Fruit fly (Drosophila melanogaster): ENCODE measurements around the gene CG12091.

The CG12091 gene

dm6 chr3L:1536487-1537337 lies at the start of gene CG12091, which contains the start of gene pns (continued):
- TF ChIP-seq esg (GFP tag; conservative IDR thresholded peaks at IDR 0.05) (peak; percentile 61), CG12942 (GFP tag; optimal IDR thresholded peaks at IDR 0.05) (peak; percentile 26)

- peak; percentile 62 for TF ChIP-seq fd96Cb (tag; optimal IDR thresholded peaks at IDR 0.05)
- no peak for TF ChIP-seq GATAe (GFP tag; conservative IDR thresholded peaks at IDR 0.05)
- no peak for TF ChIP-seq E2f1 (GFP tag; IDR thresholded peaks at IDR 0.05)
- peak; percentile 67 for TF ChIP-seq sens (GFP tag)
- no peak for TF ChIP-seq CG9876 (GFP tag; optimal IDR thresholded peaks at IDR 0.05)
- TF ChIP-seq Lim3 (GFP tag; IDR thresholded peaks at IDR 0.05): no peak
- no peak for TF ChIP-seq CG12769 (tag; optimal IDR thresholded peaks at IDR 0.05)
- TF ChIP-seq sr (GFP tag; IDR thresholded peaks at IDR 0.05): 0 out of 3 replicates have a peak, but pooled peaks have one; percentile 36
- TF ChIP-seq crp (GFP tag; optimal IDR thresholded peaks at IDR 0.05): no peak
- 0 out of 3 replicates have a peak, but pooled peaks have one; percentile 26 for TF ChIP-seq row (GFP tag; IDR thresholded peaks at IDR 0.05)
- no peak for TF ChIP-seq nerfin-2 (GFP tag; IDR thresholded peaks at IDR 0.05; ENCODE audit: partially characterized antibody)
- TF ChIP-seq Ptx1 (GFP tag; IDR thresholded peaks at IDR 0.05): peak; percentile 51
- TF ChIP-seq HLH54F (GFP tag; optimal IDR thresholded peaks at IDR 0.05): no peak
- no peak for TF ChIP-seq Hr3 (GFP tag; optimal IDR thresholded peaks at IDR 0.05)
- no peak for TF ChIP-seq CG34224 (GFP tag; IDR thresholded peaks at IDR 0.05; ENCODE audit: partially characterized antibody)
- no peak for TF ChIP-seq NC2β (GFP tag; optimal IDR thresholded peaks at IDR 0.05)
- no peak; the same call in 2 of the 3 replicates for TF ChIP-seq CG11695 (GFP tag; IDR thresholded peaks at IDR 0.05)
- no peak for TF ChIP-seq Dp (GFP tag; optimal IDR thresholded peaks at IDR 0.05)
- TF ChIP-seq CG33213 (GFP tag; optimal IDR thresholded peaks at IDR 0.05): no peak
- no peak for TF ChIP-seq B-H1 (GFP tag; IDR thresholded peaks at IDR 0.05)
- no peak for TF ChIP-seq unc-4 (GFP tag; IDR thresholded peaks at IDR 0.05; ENCODE audit: partially characterized antibody)
- TF ChIP-seq ttk (GFP tag; IDR thresholded peaks at IDR 0.05): peak; percentile 60
- no peak for TF ChIP-seq ind (GFP tag; optimal IDR thresholded peaks at IDR 0.05)
- no peak for TF ChIP-seq repo (GFP tag; optimal IDR thresholded peaks at IDR 0.05)
- TF ChIP-seq CG12391 (tag; optimal IDR thresholded peaks at IDR 0.05): no peak
- peak; percentile 0 for TF ChIP-seq Dad (GFP tag; optimal IDR thresholded peaks at IDR 0.05)
- no peak for TF ChIP-seq CG17802 (tag; optimal IDR thresholded peaks at IDR 0.05)
- TF ChIP-seq chm (GFP tag; IDR thresholded peaks at IDR 0.05): no peak
- TF ChIP-seq lov (optimal IDR thresholded peaks at IDR 0.05): no peak
- no peak for TF ChIP-seq lov (GFP tag; IDR thresholded peaks at IDR 0.05)
- no peak for TF ChIP-seq CG4707 (GFP tag; optimal IDR thresholded peaks at IDR 0.05)
- TF ChIP-seq sisA (GFP tag; IDR thresholded peaks at IDR 0.05): peak; percentile 39; the same call in 1 of the 2 replicates
- no peak for TF ChIP-seq CG3847 (GFP tag; IDR thresholded peaks at IDR 0.05)
- no peak for TF ChIP-seq kay (GFP tag; optimal IDR thresholded peaks at IDR 0.05)
- no peak for TF ChIP-seq CG10209 (GFP tag; optimal IDR thresholded peaks at IDR 0.05)
- no peak for TF ChIP-seq insv (GFP tag; optimal IDR thresholded peaks at IDR 0.05)
- TF ChIP-seq CG4424 (GFP tag; optimal IDR thresholded peaks at IDR 0.05): no peak
- TF ChIP-seq CG13775 (GFP tag; optimal IDR thresholded peaks at IDR 0.05): no peak
- no peak for TF ChIP-seq CG16815 (GFP tag; optimal IDR thresholded peaks at IDR 0.05)
- no peak for TF ChIP-seq CG3838 (GFP tag; optimal IDR thresholded peaks at IDR 0.05)
- peak; percentile 4 for TF ChIP-seq crc (GFP tag; optimal IDR thresholded peaks at IDR 0.05)
- no peak for TF ChIP-seq onecut (GFP tag; IDR thresholded peaks at IDR 0.05)
- no peak for TF ChIP-seq CG31388 (GFP tag; optimal IDR thresholded peaks at IDR 0.05)
- no peak for TF ChIP-seq YL-1 (GFP tag; optimal IDR thresholded peaks at IDR 0.05)
- TF ChIP-seq gro (GFP tag; optimal IDR thresholded peaks at IDR 0.05): no peak
- TF ChIP-seq CG15479 (GFP tag; optimal IDR thresholded peaks at IDR 0.05): no peak
- TF ChIP-seq Hsf (GFP tag; optimal IDR thresholded peaks at IDR 0.05): no peak
These were observed 48.1 kb upstream of the CG12091 start for dm6 chr3L:1584781-1585180.
